Worm (Caenorhabditis elegans) whole organism, L3 larva: ENCODE data around the gene C54F6.12.

Experiments
- R02D3.7 ChIP-seq: fragments of 150-350 bp; optimal IDR thresholded peaks from 2 replicates; lab custom pipeline; 2014; ENCODE audit warnings: missing biosample characterization, missing genetic modification characterization
- ceh-82 ChIP-seq: fragments of 150-350 bp; optimal IDR thresholded peaks from 2 replicates; lab custom pipeline; 2014; ENCODE audit warnings: missing biosample characterization, missing genetic modification characterization
- daf-12 ChIP-seq: fragments of 150-350 bp; optimal IDR thresholded peaks from 2 replicates; lab custom pipeline; 2014; ENCODE audit warnings: missing biosample characterization, missing genetic modification reagents, missing genetic modification characterization
- egl-27 ChIP-seq: sonication (generic microtip); optimal IDR thresholded peaks from 4 replicates; lab custom pipeline; 2017; ENCODE audit warnings: missing biosample characterization, missing genetic modification reagents, missing genetic modification characterization
- elt-1 ChIP-seq: fragments of 150-350 bp; optimal IDR thresholded peaks from 2 replicates; lab custom pipeline; 2014; ENCODE audit warnings: missing biosample characterization, missing genetic modification characterization
- jun-1 ChIP-seq: fragments of 150-350 bp; optimal IDR thresholded peaks from 2 replicates; lab custom pipeline; 2014; ENCODE audit warnings: missing biosample characterization, missing genetic modification reagents, missing genetic modification characterization
- nhr-12 ChIP-seq: fragments of 150-350 bp; optimal IDR thresholded peaks from 2 replicates; lab custom pipeline; 2014; ENCODE audit warnings: missing biosample characterization, missing genetic modification characterization
- nhr-76 ChIP-seq: fragments of 150-350 bp; sonication (generic microtip); optimal IDR thresholded peaks from 5 replicates; lab custom pipeline; 2014; ENCODE audit warnings: missing biosample characterization, missing genetic modification characterization
- nhr-77 ChIP-seq: fragments of 150-350 bp; optimal IDR thresholded peaks from 2 replicates; lab custom pipeline; 2014; ENCODE audit warnings: missing biosample characterization, missing genetic modification characterization
- pha-4 ChIP-seq: fragments of 150-350 bp; optimal IDR thresholded peaks from 2 replicates; lab custom pipeline; 2014; ENCODE audit warnings: missing biosample characterization, missing genetic modification reagents, missing genetic modification characterization
- pqm-1 ChIP-seq: fragments of 150-350 bp; optimal IDR thresholded peaks from 2 replicates; lab custom pipeline; 2017; ENCODE audit warnings: missing biosample characterization, missing genetic modification characterization, inconsistent platforms
- snpc-4 ChIP-seq: fragments of 150-350 bp; optimal IDR thresholded peaks from 2 replicates; lab custom pipeline; 2014; ENCODE audit warnings: missing biosample characterization, missing genetic modification characterization
- unc-39 ChIP-seq: sonication (generic microtip); optimal IDR thresholded peaks from 4 replicates; lab custom pipeline; 2017; ENCODE audit warnings: missing biosample characterization, missing genetic modification characterization

DNA sequence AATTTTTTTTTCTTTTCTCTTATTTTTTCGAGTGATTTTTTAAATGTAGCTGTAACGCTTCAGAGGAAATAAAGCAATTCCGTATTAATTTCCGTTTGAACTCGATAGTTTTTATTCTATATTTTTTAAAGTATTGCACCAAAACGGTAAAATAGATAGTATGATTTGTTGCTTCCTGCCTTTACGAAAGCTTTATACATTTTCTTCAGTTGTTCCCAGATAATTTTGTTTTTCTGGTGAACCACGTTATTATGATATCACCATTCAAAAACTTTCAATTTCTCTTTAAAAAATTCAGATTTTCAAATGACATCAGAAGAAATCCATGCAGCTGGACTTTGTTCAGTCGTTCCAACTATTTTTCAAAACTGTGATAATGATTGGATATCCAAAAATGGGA is 23.0 kb downstream of the C54F6.12 start, which contains the start of gene srb-18:
- TF ChIP-seq pqm-1 (no peak), jun-1 (tag; lab: Kevin White, UChicago) (no peak), snpc-4 (tag; lab: Kevin White, UChicago) (no peak), nhr-76 (tag; lab: Kevin White, UChicago) (no peak), nhr-12 (tag; lab: Kevin White, UChicago) (no peak), pha-4 (tag; lab: Kevin White, UChicago) (no peak), elt-1 (tag; lab: Kevin White, UChicago) (no peak), daf-12 (tag; lab: Kevin White, UChicago) (no peak), unc-39 (tag; lab: Kevin White, UChicago) (no peak), nhr-77 (tag; lab: Kevin White, UChicago) (no peak), ceh-82 (tag; lab: Kevin White, UChicago) (no peak), R02D3.7 (tag; lab: Kevin White, UChicago) (no peak), egl-27 (no peak)
